Worm (Caenorhabditis elegans) whole organism, L3 larva: ENCODE data around the gene F46F2.5.

Experiments
- ceh-9 ChIP-seq: sonication (generic microtip); optimal IDR thresholded peaks from 2 replicates; lab custom pipeline; 2018; ENCODE audit warnings: missing biosample characterization, missing genetic modification characterization
- nhr-43 ChIP-seq: sonication (generic microtip); optimal IDR thresholded peaks from 2 replicates; lab custom pipeline; 2016; ENCODE audit warnings: mild to moderate bottlenecking, missing genetic modification characterization, missing compliant biosample characterization; ENCODE audit not compliant: poor library complexity, severe bottlenecking
- nhr-77 ChIP-seq: fragments of 150-350 bp; optimal IDR thresholded peaks from 2 replicates; lab custom pipeline; 2014; ENCODE audit warnings: missing biosample characterization, missing genetic modification characterization
- snpc-4 ChIP-seq: fragments of 150-350 bp; optimal IDR thresholded peaks from 2 replicates; lab custom pipeline; 2014; ENCODE audit warnings: missing biosample characterization, missing genetic modification characterization

- TF ChIP-seq nhr-43 (tag; lab: Kevin White, UChicago), result no peak
- TF ChIP-seq nhr-77 (tag; lab: Kevin White, UChicago), result no peak
- TF ChIP-seq ceh-9 (tag; lab: Kevin White, UChicago), result no peak
- no peak for TF ChIP-seq snpc-4
Observed at ce11 chrX:15309138-15309537, 46.6 kb downstream of the F46F2.5 start, which contains the start of gene nhr-91.
